Fruit fly (Drosophila melanogaster) whole organism, pupa: Measurements from ENCODE around the gene CG2865.

ENCODE experiments used
- CG13204 ChIP-seq: fragments of 200-800 bp; sonication (Bioruptor generic); optimal IDR thresholded peaks from 2 replicates; lab custom pipeline; 2018; ENCODE audit warnings: missing biosample characterization, mild to moderate bottlenecking, missing genetic modification characterization, moderate library complexity
- CG17806 ChIP-seq: fragments of 200-800 bp; sonication (Bioruptor generic); optimal IDR thresholded peaks from 2 replicates; lab custom pipeline; 2018; ENCODE audit warnings: missing biosample characterization, mild to moderate bottlenecking, missing genetic modification characterization, moderate library complexity
- CG32121 ChIP-seq: fragments of 200-800 bp; sonication (Bioruptor generic); IDR thresholded peaks from 2 replicates; pipeline ENCODE4 v1.3.6; 2022; ENCODE audit warnings: missing biosample characterization, missing genetic modification characterization
- CG4496 ChIP-seq: fragments of 200-800 bp; sonication (Bioruptor generic); IDR thresholded peaks from 3 replicates; pipeline ENCODE4 v1.3.6; 2022; ENCODE audit warnings: missing biosample characterization, missing genetic modification characterization
- CG8159 ChIP-seq: fragments of 200-800 bp; sonication (Bioruptor generic); optimal IDR thresholded peaks from 3 replicates; lab custom pipeline; 2018; ENCODE audit warnings: missing biosample characterization, mild to moderate bottlenecking, missing genetic modification characterization, moderate library complexity
- EcR ChIP-seq: fragments of 200-800 bp; sonication (Bioruptor generic); optimal IDR thresholded peaks from 3 replicates; lab custom pipeline; 2019; ENCODE audit warnings: missing biosample characterization, missing genetic modification characterization, mild to moderate bottlenecking, moderate library complexity, missing genetic modification reagents
- Pif1B ChIP-seq: fragments of 200-800 bp; sonication (Bioruptor generic); optimal IDR thresholded peaks from 3 replicates; lab custom pipeline; 2016; ENCODE audit warnings: missing biosample characterization, missing genetic modification characterization
- rn ChIP-seq: fragments of 200-800 bp; sonication (Bioruptor generic); IDR thresholded peaks from 2 replicates; pipeline ENCODE4 v1.3.6; 2022; ENCODE audit warnings: missing biosample characterization, missing genetic modification characterization

- TF ChIP-seq CG32121 (no peak), CG4496 (GFP tag; lab: Robert Waterston, UW) (no peak), Pif1B (GFP tag; lab: Kevin White, UChicago) (no peak), rn (no peak), CG13204 (GFP tag; lab: Kevin White, UChicago) (no peak), EcR (no peak), CG8159 (tag; lab: Kevin White, UChicago) (no peak), CG17806 (tag; lab: Kevin White, UChicago) (no peak)
Measured at dm6 chrX:2326828-2327227, 33.6 kb upstream of the CG2865 start, which contains the start of gene CG2854.
